Fruit fly (Drosophila melanogaster): ENCODE measurements around the gene Npc2c.

Npc2c gene

dm6 chr3R:10082549-10083075, 22.6 kb downstream of the Npc2c start (continued):
- no peak for TF ChIP-seq tio (GFP tag; optimal IDR thresholded peaks at IDR 0.05)
- no peak for TF ChIP-seq Ets97D (GFP tag; optimal IDR thresholded peaks at IDR 0.05)
- TF ChIP-seq Dek (tag; optimal IDR thresholded peaks at IDR 0.05), result no peak
- TF ChIP-seq CG10979 (tag; optimal IDR thresholded peaks at IDR 0.05), result peak; percentile 25
- no peak for TF ChIP-seq CG12299 (tag; optimal IDR thresholded peaks at IDR 0.05)
- TF ChIP-seq disco-r (GFP tag; optimal IDR thresholded peaks at IDR 0.05), result no peak
- no peak for TF ChIP-seq Bdp1 (GFP tag; optimal IDR thresholded peaks at IDR 0.05)
- peak; percentile 73 for TF ChIP-seq corto (GFP tag; optimal IDR thresholded peaks at IDR 0.05)
- TF ChIP-seq CG14965 (GFP tag; optimal IDR thresholded peaks at IDR 0.05; ENCODE audit: borderline replicate concordance), result no peak
- TF ChIP-seq croc (GFP tag; conservative IDR thresholded peaks at IDR 0.05), result 0 out of 3 replicates have a peak, but pooled peaks have one; percentile 12
- no peak for TF ChIP-seq Dll (GFP tag; IDR thresholded peaks at IDR 0.05; ENCODE audit: partially characterized antibody)
- no peak for TF ChIP-seq CG2120 (GFP tag; optimal IDR thresholded peaks at IDR 0.05)
- TF ChIP-seq Mes4 (GFP tag; optimal IDR thresholded peaks at IDR 0.05), result no peak
- TF ChIP-seq ase (GFP tag; IDR thresholded peaks at IDR 0.05), result no peak
- TF ChIP-seq C15 (GFP tag; IDR thresholded peaks at IDR 0.05), result no peak
- no peak for TF ChIP-seq repo (GFP tag; optimal IDR thresholded peaks at IDR 0.05)
- no peak for TF ChIP-seq jigr1 (GFP tag; IDR thresholded peaks at IDR 0.05)
- no peak for TF ChIP-seq CG31441 (GFP tag; IDR thresholded peaks at IDR 0.05)
- TF ChIP-seq Usf (GFP tag; optimal IDR thresholded peaks at IDR 0.05), result no peak
- TF ChIP-seq cad (GFP tag; optimal IDR thresholded peaks at IDR 0.05), result no peak
- no peak for TF ChIP-seq E2f1 (GFP tag; IDR thresholded peaks at IDR 0.05)
- no peak for TF ChIP-seq ewg (GFP tag; optimal IDR thresholded peaks at IDR 0.05)
- no peak for TF ChIP-seq abd-A (tag; optimal IDR thresholded peaks at IDR 0.05)
- TF ChIP-seq HHEX (GFP tag; optimal IDR thresholded peaks at IDR 0.05), result no peak
- no peak for TF ChIP-seq MBD-R2 (GFP tag; IDR thresholded peaks at IDR 0.05)
- no peak for TF ChIP-seq schlank (tag; optimal IDR thresholded peaks at IDR 0.05)
- TF ChIP-seq CG12391 (tag; optimal IDR thresholded peaks at IDR 0.05), result no peak
- TF ChIP-seq CG5180 (GFP tag; optimal IDR thresholded peaks at IDR 0.05), result no peak
- no peak for TF ChIP-seq tx (GFP tag; optimal IDR thresholded peaks at IDR 0.05)
- peak; percentile 5 for TF ChIP-seq cg (GFP tag; optimal IDR thresholded peaks at IDR 0.05)
- no peak for TF ChIP-seq B-H1 (GFP tag; IDR thresholded peaks at IDR 0.05)
- no peak for TF ChIP-seq CG12071 (GFP tag; optimal IDR thresholded peaks at IDR 0.05)
- no peak for TF ChIP-seq danr (GFP tag; IDR thresholded peaks at IDR 0.05)
- TF ChIP-seq gro (GFP tag; optimal IDR thresholded peaks at IDR 0.05), result no peak
- TF ChIP-seq row (GFP tag; IDR thresholded peaks at IDR 0.05), result peak; percentile 30; the same call in 1 of the 3 replicates
- peak; percentile 74 for TF ChIP-seq Ets65A (GFP tag)
- TF ChIP-seq gfzf (GFP tag; optimal IDR thresholded peaks at IDR 0.05), result no peak
- TF ChIP-seq CG8359 (GFP tag; optimal IDR thresholded peaks at IDR 0.05; ENCODE audit: borderline replicate concordance), result no peak
- TF ChIP-seq Ptx1 (GFP tag; IDR thresholded peaks at IDR 0.05), result 0 out of 2 replicates have a peak, but pooled peaks have one; percentile 7
- no peak for TF ChIP-seq CG10543 (GFP tag; optimal IDR thresholded peaks at IDR 0.05)
- no peak for TF ChIP-seq CG2116 (GFP tag; optimal IDR thresholded peaks at IDR 0.05)
- no peak for TF ChIP-seq BEAF-32 (GFP tag; optimal IDR thresholded peaks at IDR 0.05)
- no peak for TF ChIP-seq CG2678 (tag; optimal IDR thresholded peaks at IDR 0.05)
- TF ChIP-seq maf-S (GFP tag; optimal IDR thresholded peaks at IDR 0.05), result no peak
- no peak for TF ChIP-seq CG17186 (GFP tag; optimal IDR thresholded peaks at IDR 0.05)
- no peak for TF ChIP-seq CG13624 (GFP tag; optimal IDR thresholded peaks at IDR 0.05)
- TF ChIP-seq CG11723 (GFP tag; optimal IDR thresholded peaks at IDR 0.05), result no peak
- TF ChIP-seq tll (GFP tag; optimal IDR thresholded peaks at IDR 0.05), result no peak
- TF ChIP-seq CG4360 (GFP tag; IDR thresholded peaks at IDR 0.05), result no peak
- TF ChIP-seq Aef1 (GFP tag; IDR thresholded peaks at IDR 0.05), result no peak
- no peak for TF ChIP-seq bigmax (GFP tag; optimal IDR thresholded peaks at IDR 0.05)

Measured in whole organism, embryonic.